Fruit fly (Drosophila melanogaster) whole organism, embryonic: ENCODE measurements around the gene msps.

Source experiments
- Atf-2 ChIP-seq: fragments of 200-800 bp; sonication (Bioruptor generic); optimal IDR thresholded peaks from 2 replicates; lab custom pipeline; 2016; ENCODE audit warnings: missing biosample characterization, missing genetic modification characterization
- CG10979 ChIP-seq: fragments of 200-800 bp; sonication (Bioruptor generic); optimal IDR thresholded peaks from 2 replicates; lab custom pipeline; 2018; ENCODE audit warnings: missing biosample characterization, mild to moderate bottlenecking, missing genetic modification characterization, moderate library complexity
- CG11398 ChIP-seq: fragments of 200-800 bp; sonication (Bioruptor generic); optimal IDR thresholded peaks from 2 replicates; lab custom pipeline; 2016; ENCODE audit warnings: missing biosample characterization, missing genetic modification characterization
- CG11504 ChIP-seq: fragments of 200-800 bp; sonication (Bioruptor generic); optimal IDR thresholded peaks from 3 replicates; lab custom pipeline; 2019; ENCODE audit warnings: missing biosample characterization, mild to moderate bottlenecking, missing genetic modification characterization, moderate library complexity
- CG12104 ChIP-seq: fragments of 200-800 bp; sonication (Bioruptor generic); optimal IDR thresholded peaks from 3 replicates; lab custom pipeline; 2016; ENCODE audit warnings: missing biosample characterization, missing genetic modification characterization
- CG12155 ChIP-seq: fragments of 200-800 bp; sonication (Bioruptor generic); optimal IDR thresholded peaks from 3 replicates; lab custom pipeline; 2016; ENCODE audit warnings: missing biosample characterization, missing genetic modification characterization
- CG12659 ChIP-seq: fragments of 200-800 bp; sonication (Bioruptor generic); optimal IDR thresholded peaks from 3 replicates; lab custom pipeline; 2017; ENCODE audit warnings: mild to moderate bottlenecking, missing biosample characterization, missing genetic modification reagents, missing genetic modification characterization
- CG12942 ChIP-seq: fragments of 200-800 bp; sonication (Bioruptor generic); optimal IDR thresholded peaks from 3 replicates; lab custom pipeline; 2016; ENCODE audit warnings: missing biosample characterization, missing genetic modification characterization
- CG14667 ChIP-seq: fragments of 200-800 bp; sonication (Bioruptor generic); IDR thresholded peaks from 2 replicates; pipeline ENCODE4 v1.3.6; 2022; ENCODE audit warnings: missing biosample characterization, missing genetic modification characterization
- CG18764 ChIP-seq: fragments of 200-800 bp; sonication (Bioruptor generic); optimal IDR thresholded peaks from 3 replicates; lab custom pipeline; 2016; ENCODE audit warnings: missing biosample characterization, missing genetic modification characterization
- CG2120 ChIP-seq: fragments of 200-800 bp; sonication (Bioruptor generic); optimal IDR thresholded peaks from 3 replicates; lab custom pipeline; 2016; ENCODE audit warnings: missing biosample characterization, missing genetic modification characterization
- CG2712 ChIP-seq: fragments of 200-800 bp; optimal IDR thresholded peaks from 3 replicates; lab custom pipeline; 2019; ENCODE audit warnings: missing biosample characterization, mild to moderate bottlenecking, missing genetic modification characterization, moderate library complexity
- CG31388 ChIP-seq: fragments of 200-800 bp; sonication (Bioruptor generic); optimal IDR thresholded peaks from 2 replicates; lab custom pipeline; 2016; ENCODE audit warnings: missing biosample characterization, missing genetic modification characterization
- CG34376 ChIP-seq: fragments of 200-800 bp; sonication (Bioruptor generic); optimal IDR thresholded peaks from 2 replicates; lab custom pipeline; 2018; ENCODE audit warnings: missing biosample characterization, mild to moderate bottlenecking, missing genetic modification characterization
- CG7928 ChIP-seq: fragments of 200-800 bp; sonication (Bioruptor generic); optimal IDR thresholded peaks from 2 replicates; lab custom pipeline; 2017; ENCODE audit warnings: missing biosample characterization, mild to moderate bottlenecking, missing genetic modification characterization
- CG8281 ChIP-seq: fragments of 200-800 bp; sonication (Bioruptor generic); optimal IDR thresholded peaks from 2 replicates; lab custom pipeline; 2018; ENCODE audit warnings: missing biosample characterization, mild to moderate bottlenecking, missing genetic modification characterization, moderate library complexity
- CG8359 ChIP-seq: fragments of 200-800 bp; sonication (Bioruptor generic); optimal IDR thresholded peaks from 2 replicates; lab custom pipeline; 2017; ENCODE audit warnings: missing biosample characterization, mild to moderate bottlenecking, missing genetic modification characterization, borderline replicate concordance
- CG8924 ChIP-seq: fragments of 200-800 bp; optimal IDR thresholded peaks from 3 replicates; lab custom pipeline; 2019; ENCODE audit warnings: missing biosample characterization, mild to moderate bottlenecking, missing genetic modification characterization, moderate library complexity
- CG9797 ChIP-seq: fragments of 200-800 bp; sonication (Bioruptor generic); optimal IDR thresholded peaks from 3 replicates; lab custom pipeline; 2018; ENCODE audit warnings: missing biosample characterization, mild to moderate bottlenecking, missing genetic modification characterization
- CHES-1-like ChIP-seq: fragments of 200-800 bp; sonication (Bioruptor generic); optimal IDR thresholded peaks from 2 replicates; lab custom pipeline; 2016; ENCODE audit warnings: missing biosample characterization, missing genetic modification characterization
- CoRest ChIP-seq: fragments of 200-800 bp; sonication (Bioruptor generic); optimal IDR thresholded peaks from 3 replicates; lab custom pipeline; 2018; ENCODE audit warnings: missing biosample characterization, mild to moderate bottlenecking, missing genetic modification characterization, moderate library complexity
- Ets65A ChIP-seq: fragments of 200-800 bp; sonication (Bioruptor generic); peaks from one replicate; lab custom pipeline; 2016; ENCODE audit warnings: missing biosample characterization, missing genetic modification characterization
- H2.0 ChIP-seq: fragments of 200-800 bp; sonication (Bioruptor generic); IDR thresholded peaks from 2 replicates; pipeline ENCODE4 v1.3.6; 2022; ENCODE audit warnings: missing biosample characterization, missing genetic modification characterization
- Kr ChIP-seq: fragments of 200-800 bp; sonication (Bioruptor generic); optimal IDR thresholded peaks from 2 replicates; lab custom pipeline; 2017; ENCODE audit warnings: missing biosample characterization, mild to moderate bottlenecking, missing genetic modification characterization
- Lim3 ChIP-seq: fragments of 200-800 bp; sonication (Bioruptor generic); IDR thresholded peaks from 2 replicates; pipeline ENCODE4 v1.3.6; 2022; ENCODE audit warnings: missing biosample characterization, missing genetic modification characterization
- Med ChIP-seq: fragments of 200-800 bp; sonication (Bioruptor generic); peaks from one replicate; lab custom pipeline; 2016; ENCODE audit warnings: missing biosample characterization, missing genetic modification characterization, mild to moderate bottlenecking, inconsistent platforms, moderate library complexity
- Mes4 ChIP-seq: fragments of 200-800 bp; sonication (Bioruptor generic); optimal IDR thresholded peaks from 2 replicates; lab custom pipeline; 2016; ENCODE audit warnings: missing biosample characterization, missing genetic modification characterization
- NC2α ChIP-seq: fragments of 200-800 bp; sonication (Bioruptor generic); optimal IDR thresholded peaks from 2 replicates; lab custom pipeline; 2016; ENCODE audit warnings: missing biosample characterization, missing genetic modification characterization
- Side ChIP-seq: fragments of 200-800 bp; sonication (Bioruptor generic); optimal IDR thresholded peaks from 2 replicates; lab custom pipeline; 2016; ENCODE audit warnings: missing biosample characterization, missing genetic modification characterization
- Trl ChIP-seq, 3 experiments: fragments of >200 bp in 2 of 3; fragments of 200-800 bp in 1 of 3; sonication (Bioruptor generic) in 1 of 3; optimal IDR thresholded peaks; 2 replicates in 1 of 3; 3 replicates in 2 of 3; lab custom pipeline; 2016 to 2017; ENCODE audit warnings: missing biosample characterization in 1 of 3, missing genetic modification characterization in 1 of 3
- Xbp1 ChIP-seq: fragments of 200-800 bp; sonication (Bioruptor generic); optimal IDR thresholded peaks from 3 replicates; lab custom pipeline; 2016; ENCODE audit warnings: missing biosample characterization, mild to moderate bottlenecking, missing genetic modification characterization
- ac ChIP-seq: fragments of 200-800 bp; sonication (Bioruptor generic); optimal IDR thresholded peaks from 3 replicates; lab custom pipeline; 2017; ENCODE audit warnings: missing biosample characterization, mild to moderate bottlenecking, missing genetic modification characterization
- aop ChIP-seq: fragments of 200-800 bp; sonication (Bioruptor generic); IDR thresholded peaks from 2 replicates; pipeline ENCODE4 v1.3.6; 2022; ENCODE audit warnings: missing biosample characterization, missing genetic modification characterization
- ato ChIP-seq: fragments of 200-800 bp; sonication (Bioruptor generic); IDR thresholded peaks from 2 replicates; pipeline ENCODE4 v1.3.6; 2022; ENCODE audit warnings: missing biosample characterization, missing genetic modification characterization; ENCODE audit not compliant: partially characterized antibody
- cas ChIP-seq: fragments of 200-800 bp; sonication (Bioruptor generic); IDR thresholded peaks from 2 replicates; pipeline ENCODE4 v1.3.6; 2022; ENCODE audit warnings: missing biosample characterization, missing genetic modification characterization
- ems ChIP-seq: fragments of 200-800 bp; sonication (Bioruptor generic); optimal IDR thresholded peaks from 3 replicates; lab custom pipeline; 2016; ENCODE audit warnings: missing biosample characterization, missing genetic modification characterization
- gfzf ChIP-seq: fragments of 200-800 bp; sonication (Bioruptor generic); optimal IDR thresholded peaks from 2 replicates; lab custom pipeline; 2016; ENCODE audit warnings: missing biosample characterization, mild to moderate bottlenecking, missing genetic modification characterization, moderate library complexity
- gro ChIP-seq: fragments of 200-800 bp; sonication (Bioruptor generic); optimal IDR thresholded peaks from 2 replicates; lab custom pipeline; 2016; ENCODE audit warnings: missing biosample characterization, missing genetic modification characterization
- hbn ChIP-seq: fragments of 200-800 bp; sonication (Bioruptor generic); IDR thresholded peaks from 2 replicates; pipeline ENCODE4 v1.3.6; 2022; ENCODE audit warnings: missing biosample characterization, missing genetic modification characterization; ENCODE audit not compliant: partially characterized antibody
- insv ChIP-seq, 2 experiments: fragments of 200-800 bp; sonication (Bioruptor generic); optimal IDR thresholded peaks; 3 replicates each; lab custom pipeline; 2016 to 2018; ENCODE audit warnings: missing biosample characterization in 2 of 2, missing genetic modification characterization in 2 of 2
- jumu ChIP-seq: fragments of 200-800 bp; sonication (Bioruptor generic); optimal IDR thresholded peaks from 3 replicates; lab custom pipeline; 2016; ENCODE audit warnings: missing biosample characterization, missing genetic modification characterization
- klu ChIP-seq: fragments of 200-800 bp; sonication (Bioruptor generic); IDR thresholded peaks from 2 replicates; pipeline ENCODE4 v1.3.6; 2022; ENCODE audit warnings: missing biosample characterization, missing genetic modification characterization
- lilli ChIP-seq: fragments of 200-800 bp; sonication (Bioruptor generic); optimal IDR thresholded peaks from 3 replicates; lab custom pipeline; 2016; ENCODE audit warnings: missing biosample characterization, missing genetic modification characterization
- lmd ChIP-seq: fragments of 200-800 bp; sonication (Bioruptor generic); IDR thresholded peaks from 2 replicates; pipeline ENCODE4 v1.3.6; 2022; ENCODE audit warnings: missing biosample characterization, missing genetic modification characterization
- otp ChIP-seq: fragments of 200-800 bp; sonication (Bioruptor generic); IDR thresholded peaks from 3 replicates; pipeline ENCODE4, ENCODE4 v1.3.6; 2022; ENCODE audit warnings: missing biosample characterization, missing genetic modification characterization
- p53 ChIP-seq: fragments of 200-800 bp; sonication (Bioruptor generic); optimal IDR thresholded peaks from 2 replicates; lab custom pipeline; 2016; ENCODE audit warnings: missing biosample characterization, missing genetic modification characterization
- pho ChIP-seq: fragments of 200-800 bp; sonication (Bioruptor generic); optimal IDR thresholded peaks from 2 replicates; lab custom pipeline; 2016; ENCODE audit warnings: missing biosample characterization, missing genetic modification characterization
- psq ChIP-seq: fragments of 200-800 bp; sonication (Bioruptor generic); optimal IDR thresholded peaks from 2 replicates; lab custom pipeline; 2017; ENCODE audit warnings: missing biosample characterization, missing genetic modification characterization
- rib ChIP-seq: fragments of 200-800 bp; sonication (Bioruptor generic); IDR thresholded peaks from 2 replicates; pipeline ENCODE4 v1.3.6; 2022; ENCODE audit warnings: missing biosample characterization, missing genetic modification characterization
- so ChIP-seq: fragments of 200-800 bp; sonication (Bioruptor generic); IDR thresholded peaks from 3 replicates; pipeline ENCODE4 v1.3.6; 2022; ENCODE audit warnings: missing biosample characterization, missing genetic modification characterization
- toy ChIP-seq: fragments of 200-800 bp; sonication (Bioruptor generic); IDR thresholded peaks from 2 replicates; pipeline ENCODE4 v1.3.6; 2022; ENCODE audit warnings: missing biosample characterization, missing genetic modification characterization

Gene msps

DNA sequence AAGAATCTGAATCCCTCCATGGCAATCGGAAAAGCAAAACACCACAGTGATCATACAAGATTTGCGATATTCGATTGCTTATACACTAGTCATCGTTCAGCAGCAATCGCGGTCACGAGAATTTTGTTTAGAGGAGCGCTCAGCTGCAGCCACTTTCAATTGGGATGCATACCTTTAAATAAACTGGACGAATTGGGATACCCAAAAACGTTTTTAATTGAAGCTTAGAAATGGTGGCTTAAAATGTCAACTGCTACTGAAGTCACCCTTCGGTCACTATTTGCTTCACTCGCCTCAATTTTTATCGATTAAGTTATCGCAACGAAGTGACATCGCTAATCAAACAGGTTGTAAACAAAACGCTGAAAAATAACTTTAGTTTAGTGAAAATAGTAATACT, 1.2 kb upstream of the msps start, which contains the start of the genes IKKbeta and CG5013 (continued):
- TF ChIP-seq CG18764, result peak; percentile 60
- TF ChIP-seq klu (GFP tag; lab: Robert Waterston, UW), result peak; percentile 31; the same call in 1 of the 2 replicates
- TF ChIP-seq CG8281 (tag; lab: Kevin White, UChicago), result no peak
- TF ChIP-seq CG9797, result peak; percentile 23
- TF ChIP-seq ac (GFP tag; lab: Kevin White, UChicago), result no peak
- TF ChIP-seq CG2120, result peak; percentile 68
- TF ChIP-seq aop (GFP tag; lab: Robert Waterston, UW), result no peak
- TF ChIP-seq CG12104 (GFP tag; lab: Kevin White, UChicago), result peak; percentile 37
- peak; percentile 68 for TF ChIP-seq lilli (GFP tag; lab: Kevin White, UChicago)
- peak; percentile 90 for TF ChIP-seq CHES-1-like
- TF ChIP-seq CG7928 (GFP tag; lab: Kevin White, UChicago), result no peak
- no peak for TF ChIP-seq Lim3 (GFP tag; lab: Robert Waterston, UW)
- TF ChIP-seq CG31388 (GFP tag; lab: Kevin White, UChicago), result no peak
- TF ChIP-seq CG11504 (tag; lab: Kevin White, UChicago), result peak; percentile 53
- peak; percentile 92 for TF ChIP-seq Med
- TF ChIP-seq pho (GFP tag; lab: Kevin White, UChicago), result peak; percentile 70
- TF ChIP-seq Ets65A (GFP tag; lab: Kevin White, UChicago), result peak; percentile 95
- TF ChIP-seq jumu, result peak; percentile 73
- TF ChIP-seq insv (GFP tag; optimal IDR thresholded peaks at IDR 0.05; lab: Kevin White, UChicago), result peak in 1 of 2 experiments; percentile 28
- TF ChIP-seq gfzf (GFP tag; lab: Kevin White, UChicago), result peak; percentile 46
- no peak for TF ChIP-seq toy (GFP tag; lab: Robert Waterston, UW)
- TF ChIP-seq Side, result peak; percentile 49
- TF ChIP-seq CG8924 (tag; lab: Kevin White, UChicago), result peak; percentile 37
- TF ChIP-seq CG34376 (GFP tag; lab: Kevin White, UChicago), result peak; percentile 24
- peak; percentile 71 for TF ChIP-seq gro
- peak; percentile 42 for TF ChIP-seq CG12155 (GFP tag; lab: Kevin White, UChicago)
- TF ChIP-seq CG11398 (GFP tag; lab: Kevin White, UChicago), result peak; percentile 21
- no peak for TF ChIP-seq CG8359
- TF ChIP-seq NC2α (GFP tag; lab: Kevin White, UChicago), result no peak
- TF ChIP-seq ems (GFP tag; lab: Kevin White, UChicago), result peak; percentile 43
- peak; percentile 63 for TF ChIP-seq CoRest
- TF ChIP-seq CG14667 (GFP tag; lab: Robert Waterston, UW), result no peak
- peak; percentile 33; the same call in 1 of the 2 replicates for TF ChIP-seq lmd (GFP tag; lab: Robert Waterston, UW)
- peak; percentile 53 for TF ChIP-seq CG12942 (GFP tag; lab: Kevin White, UChicago)
- peak; percentile 46; the same call in 1 of the 2 replicates for TF ChIP-seq rib (GFP tag; lab: Robert Waterston, UW)
- TF ChIP-seq so, result no peak
- peak; percentile 34 for TF ChIP-seq Mes4 (GFP tag; lab: Kevin White, UChicago)
- no peak for TF ChIP-seq Trl (optimal IDR thresholded peaks at IDR 0.05; lab: Kevin White, UChicago)
- TF ChIP-seq Trl (GFP tag; optimal IDR thresholded peaks at IDR 0.05; lab: Kevin White, UChicago), result peak; percentile 63
- peak; percentile 52 for TF ChIP-seq Xbp1 (GFP tag; lab: Kevin White, UChicago)
- no peak for TF ChIP-seq otp
- no peak for TF ChIP-seq H2.0
- TF ChIP-seq CG2712 (tag; lab: Kevin White, UChicago), result peak; percentile 50
- peak; percentile 79 for TF ChIP-seq hbn (GFP tag; lab: Robert Waterston, UW)
- peak; percentile 75 for TF ChIP-seq CG12659 (GFP tag; lab: Kevin White, UChicago)
- peak; percentile 48; the same call in 1 of the 2 replicates for TF ChIP-seq ato
- TF ChIP-seq psq (GFP tag; lab: Kevin White, UChicago), result no peak
- TF ChIP-seq cas, result no peak
- TF ChIP-seq p53, result peak; percentile 23
- no peak for TF ChIP-seq Kr (GFP tag; lab: Kevin White, UChicago)
- TF ChIP-seq CG10979 (tag; lab: Kevin White, UChicago), result peak; percentile 40
- TF ChIP-seq Atf-2 (GFP tag; lab: Kevin White, UChicago), result peak; percentile 12
